Fruit fly (Drosophila melanogaster) whole organism, embryonic: ENCODE results near the gene Vm34Ca.
A peak's percentile ranks its signal among the peaks of the same experiment; 100 is the strongest.

ENCODE experiments used
- Aef1 ChIP-seq: fragments of 200-800 bp; sonication (Bioruptor generic); IDR thresholded peaks from 3 replicates; pipeline ENCODE4 v1.3.6; 2022; ENCODE audit warnings: missing biosample characterization, missing genetic modification characterization
- Atf-2 ChIP-seq: fragments of 200-800 bp; sonication (Bioruptor generic); optimal IDR thresholded peaks from 2 replicates; lab custom pipeline; 2016; ENCODE audit warnings: missing biosample characterization, missing genetic modification characterization
- BtbVII ChIP-seq: fragments of 200-800 bp; sonication (Bioruptor generic); optimal IDR thresholded peaks from 3 replicates; lab custom pipeline; 2017; ENCODE audit warnings: missing biosample characterization, mild to moderate bottlenecking, missing genetic modification characterization
- CG11093 ChIP-seq: fragments of 200-800 bp; sonication (Bioruptor generic); IDR thresholded peaks from 3 replicates; pipeline ENCODE4 v1.3.6; 2022; ENCODE audit warnings: missing biosample characterization, missing genetic modification characterization
- CG13123 ChIP-seq: fragments of 200-800 bp; sonication (Bioruptor generic); optimal IDR thresholded peaks from 2 replicates; lab custom pipeline; 2016; ENCODE audit warnings: missing biosample characterization, missing genetic modification characterization
- CG13287 ChIP-seq: fragments of 200-800 bp; sonication (Bioruptor generic); IDR thresholded peaks from 2 replicates; pipeline ENCODE4 v1.3.6; 2022; ENCODE audit warnings: missing biosample characterization, missing genetic modification characterization; ENCODE audit not compliant: partially characterized antibody
- CG14965 ChIP-seq: fragments of 200-800 bp; sonication (Bioruptor generic); optimal IDR thresholded peaks from 2 replicates; lab custom pipeline; 2016; ENCODE audit warnings: missing biosample characterization, missing genetic modification characterization, borderline replicate concordance
- CG18011 ChIP-seq: fragments of 200-800 bp; sonication (Bioruptor generic); optimal IDR thresholded peaks from 2 replicates; lab custom pipeline; 2017; ENCODE audit warnings: missing biosample characterization, missing genetic modification characterization, mild to moderate bottlenecking, moderate library complexity, missing genotype
- CG2678 ChIP-seq: fragments of 200-800 bp; sonication (Bioruptor generic); optimal IDR thresholded peaks from 3 replicates; lab custom pipeline; 2019; ENCODE audit warnings: missing biosample characterization, mild to moderate bottlenecking, missing genetic modification characterization, moderate library complexity
- CG3281 ChIP-seq: fragments of 200-800 bp; sonication (Bioruptor generic); optimal IDR thresholded peaks from 3 replicates; lab custom pipeline; 2017; ENCODE audit warnings: missing biosample characterization, mild to moderate bottlenecking, missing genetic modification characterization
- CG33213 ChIP-seq: fragments of 200-800 bp; sonication (Bioruptor generic); optimal IDR thresholded peaks from 3 replicates; lab custom pipeline; 2016; ENCODE audit warnings: missing biosample characterization, missing genetic modification characterization
- CG3838 ChIP-seq: fragments of 200-800 bp; sonication (Bioruptor generic); optimal IDR thresholded peaks from 3 replicates; lab custom pipeline; 2016; ENCODE audit warnings: missing biosample characterization, missing genetic modification characterization
- CG4360 ChIP-seq: fragments of 200-800 bp; sonication (Bioruptor generic); IDR thresholded peaks from 2 replicates; pipeline ENCODE4 v1.3.6; 2022; ENCODE audit warnings: missing biosample characterization, missing genetic modification characterization
- CG4730 ChIP-seq: fragments of 200-800 bp; sonication (Bioruptor generic); IDR thresholded peaks from 2 replicates; pipeline ENCODE4 v1.3.6; 2022; ENCODE audit warnings: missing biosample characterization, missing genetic modification characterization
- CG4854 ChIP-seq: fragments of 200-800 bp; sonication (Bioruptor generic); optimal IDR thresholded peaks from 2 replicates; lab custom pipeline; 2016; ENCODE audit warnings: missing biosample characterization, missing genetic modification characterization, inconsistent platforms
- CG6854 ChIP-seq: fragments of 200-800 bp; sonication (Bioruptor generic); optimal IDR thresholded peaks from 3 replicates; lab custom pipeline; 2017; ENCODE audit warnings: missing biosample characterization, mild to moderate bottlenecking, missing genetic modification characterization
- CG8478 ChIP-seq: fragments of >200 bp; optimal IDR thresholded peaks from 2 replicates; lab custom pipeline; 2018
- CG9932 ChIP-seq: fragments of 200-800 bp; sonication (Bioruptor generic); IDR thresholded peaks from 2 replicates; pipeline ENCODE4 v1.3.6; 2022; ENCODE audit warnings: missing biosample characterization, missing genetic modification characterization
- D19B ChIP-seq: fragments of 200-800 bp; sonication (Bioruptor generic); optimal IDR thresholded peaks from 2 replicates; lab custom pipeline; 2017; ENCODE audit warnings: missing biosample characterization, mild to moderate bottlenecking, missing genetic modification characterization
- Doc3 ChIP-seq: fragments of 200-800 bp; sonication (Bioruptor generic); IDR thresholded peaks from 3 replicates; pipeline ENCODE4 v1.3.6; 2022; ENCODE audit warnings: missing biosample characterization, missing genetic modification characterization; ENCODE audit not compliant: partially characterized antibody
- ERR ChIP-seq: fragments of 200-800 bp; sonication (Bioruptor generic); optimal IDR thresholded peaks from 2 replicates; lab custom pipeline; 2016; ENCODE audit warnings: missing biosample characterization, missing genetic modification characterization
- Fer1 ChIP-seq: fragments of 200-800 bp; sonication (Bioruptor generic); optimal IDR thresholded peaks from 2 replicates; lab custom pipeline; 2017; ENCODE audit warnings: missing biosample characterization, mild to moderate bottlenecking, missing genetic modification characterization
- Hr78 ChIP-seq, 2 experiments: fragments of 200-800 bp in 1 of 2; fragments of >200 bp in 1 of 2; sonication (Bioruptor generic) in 1 of 2; optimal IDR thresholded peaks; 2 replicates each; lab custom pipeline; 2017 to 2019; ENCODE audit warnings: missing biosample characterization in 2 of 2, missing genetic modification characterization in 2 of 2, mild to moderate bottlenecking in 1 of 2, moderate library complexity in 1 of 2
- Kr ChIP-seq: fragments of 200-800 bp; sonication (Bioruptor generic); optimal IDR thresholded peaks from 2 replicates; lab custom pipeline; 2017; ENCODE audit warnings: missing biosample characterization, mild to moderate bottlenecking, missing genetic modification characterization
- Lpt ChIP-seq: fragments of >200 bp; optimal IDR thresholded peaks from 2 replicates; lab custom pipeline; 2018; ENCODE audit warnings: missing biosample characterization, missing genetic modification characterization
- NC2α ChIP-seq: fragments of 200-800 bp; sonication (Bioruptor generic); optimal IDR thresholded peaks from 2 replicates; lab custom pipeline; 2016; ENCODE audit warnings: missing biosample characterization, missing genetic modification characterization
- NfI ChIP-seq: fragments of 200-800 bp; sonication (Bioruptor generic); optimal IDR thresholded peaks from 3 replicates; lab custom pipeline; 2018; ENCODE audit warnings: missing biosample characterization, mild to moderate bottlenecking, missing genetic modification characterization, moderate library complexity
- Optix ChIP-seq: fragments of 200-800 bp; sonication (Bioruptor generic); IDR thresholded peaks from 3 replicates; pipeline ENCODE4 v1.3.6; 2022; ENCODE audit warnings: missing biosample characterization, missing genetic modification characterization
- Six4 ChIP-seq: fragments of 200-800 bp; sonication (Bioruptor generic); optimal IDR thresholded peaks from 2 replicates; lab custom pipeline; 2016; ENCODE audit warnings: missing biosample characterization, missing genetic modification characterization
- Taf1 ChIP-seq: fragments of 200-800 bp; sonication (Bioruptor generic); IDR thresholded peaks from 2 replicates; pipeline ENCODE4 v1.3.6; 2022; ENCODE audit warnings: missing biosample characterization, missing genetic modification characterization
- YL-1 ChIP-seq: fragments of 200-800 bp; sonication (Bioruptor generic); optimal IDR thresholded peaks from 3 replicates; lab custom pipeline; 2017; ENCODE audit warnings: missing biosample characterization, mild to moderate bottlenecking, missing genetic modification characterization
- abd-A ChIP-seq: fragments of 200-800 bp; sonication (Bioruptor generic); optimal IDR thresholded peaks from 3 replicates; lab custom pipeline; 2019; ENCODE audit warnings: missing biosample characterization, mild to moderate bottlenecking, missing genetic modification characterization, moderate library complexity
- ato ChIP-seq: fragments of 200-800 bp; sonication (Bioruptor generic); IDR thresholded peaks from 2 replicates; pipeline ENCODE4 v1.3.6; 2022; ENCODE audit warnings: missing biosample characterization, missing genetic modification characterization; ENCODE audit not compliant: partially characterized antibody
- btn ChIP-seq: fragments of 200-800 bp; sonication (Bioruptor generic); optimal IDR thresholded peaks from 2 replicates; lab custom pipeline; 2016; ENCODE audit warnings: missing biosample characterization, missing genetic modification characterization
- chinmo ChIP-seq: fragments of 200-800 bp; sonication (Bioruptor generic); IDR thresholded peaks from 4 replicates; pipeline ENCODE4 v1.3.6; 2022; ENCODE audit warnings: missing biosample characterization, missing genetic modification characterization; ENCODE audit not compliant: partially characterized antibody
- crol ChIP-seq: fragments of 200-800 bp; sonication (Bioruptor generic); IDR thresholded peaks from 2 replicates; pipeline ENCODE4 v1.3.6; 2022; ENCODE audit warnings: missing biosample characterization, missing genetic modification characterization
- dm ChIP-seq: fragments of 200-800 bp; sonication (Bioruptor generic); optimal IDR thresholded peaks from 3 replicates; lab custom pipeline; 2016; ENCODE audit warnings: missing biosample characterization, missing genetic modification characterization
- dysf ChIP-seq: fragments of 200-800 bp; sonication (Bioruptor generic); IDR thresholded peaks from 3 replicates; pipeline ENCODE4 v1.3.6; 2022; ENCODE audit warnings: missing biosample characterization, missing genetic modification characterization
- exex ChIP-seq: fragments of 200-800 bp; sonication (Bioruptor generic); optimal IDR thresholded peaks from 4 replicates; lab custom pipeline; 2018; ENCODE audit warnings: missing biosample characterization, mild to moderate bottlenecking, missing genetic modification characterization, moderate library complexity
- gro ChIP-seq: fragments of 200-800 bp; sonication (Bioruptor generic); optimal IDR thresholded peaks from 2 replicates; lab custom pipeline; 2016; ENCODE audit warnings: missing biosample characterization, missing genetic modification characterization
- lilli ChIP-seq: fragments of 200-800 bp; sonication (Bioruptor generic); optimal IDR thresholded peaks from 3 replicates; lab custom pipeline; 2016; ENCODE audit warnings: missing biosample characterization, missing genetic modification characterization
- luna ChIP-seq: fragments of 200-800 bp; sonication (Bioruptor generic); optimal IDR thresholded peaks from 2 replicates; lab custom pipeline; 2016; ENCODE audit warnings: missing biosample characterization, missing genetic modification characterization
- nau ChIP-seq: fragments of 200-800 bp; sonication (Bioruptor generic); optimal IDR thresholded peaks from 3 replicates; lab custom pipeline; 2017; ENCODE audit warnings: missing biosample characterization, mild to moderate bottlenecking, missing genetic modification characterization, missing genetic modification reagents
- nerfin-2 ChIP-seq: fragments of 200-800 bp; sonication (Bioruptor generic); IDR thresholded peaks from 2 replicates; pipeline ENCODE4 v1.3.6; 2022; ENCODE audit warnings: missing biosample characterization, missing genetic modification characterization; ENCODE audit not compliant: partially characterized antibody
- nom ChIP-seq: fragments of 200-800 bp; sonication (Bioruptor generic); optimal IDR thresholded peaks from 2 replicates; lab custom pipeline; 2017; ENCODE audit warnings: missing biosample characterization, missing genetic modification characterization, mild to moderate bottlenecking, moderate library complexity, missing genetic modification reagents
- pum ChIP-seq: fragments of 200-800 bp; sonication (Bioruptor generic); optimal IDR thresholded peaks from 2 replicates; lab custom pipeline; 2016; ENCODE audit warnings: missing biosample characterization, missing genetic modification characterization
- sim ChIP-seq: fragments of 200-800 bp; sonication (Bioruptor generic); IDR thresholded peaks from 2 replicates; pipeline ENCODE4 v1.3.6; 2022; ENCODE audit warnings: missing biosample characterization, missing genetic modification characterization
- tap ChIP-seq: fragments of 200-800 bp; optimal IDR thresholded peaks from 3 replicates; lab custom pipeline; 2019; ENCODE audit warnings: missing biosample characterization, mild to moderate bottlenecking, missing genetic modification characterization, moderate library complexity
- usp ChIP-seq: fragments of >200 bp; optimal IDR thresholded peaks from 2 replicates; lab custom pipeline; 2017; ENCODE audit warnings: missing biosample characterization, missing genetic modification characterization
- wor ChIP-seq: fragments of 200-800 bp; sonication (Bioruptor generic); IDR thresholded peaks from 2 replicates; pipeline ENCODE4 v1.3.6; 2022; ENCODE audit warnings: missing biosample characterization, missing genetic modification characterization
- zf30C ChIP-seq: fragments of 200-800 bp; sonication (Bioruptor generic); optimal IDR thresholded peaks from 3 replicates; lab custom pipeline; 2018; ENCODE audit warnings: missing biosample characterization, mild to moderate bottlenecking, missing genetic modification characterization

Vm34Ca gene

dm6 chr2L:13387255-13387654 is 24.2 kb downstream of the Vm34Ca start, which contains the start of the genes Ing5 and CG7099 (continued):
- TF ChIP-seq CG33213 (GFP tag; lab: Kevin White, UChicago) (peak; percentile 81), exex (peak; percentile 97), Atf-2 (GFP tag; lab: Kevin White, UChicago) (peak; percentile 83), pum (GFP tag; lab: Kevin White, UChicago) (peak; percentile 89), Six4 (GFP tag; lab: Kevin White, UChicago) (peak; percentile 93), Aef1 (peak; percentile 98), Doc3 (0 out of 3 replicates have a peak, but pooled peaks have one; percentile 49), tap (tag; lab: Kevin White, UChicago) (peak; percentile 93), CG11093 (GFP tag; lab: Robert Waterston, UW) (peak; percentile 95), Fer1 (GFP tag; lab: Kevin White, UChicago) (peak; percentile 94), lilli (peak; percentile 98), gro (GFP tag; lab: Kevin White, UChicago) (peak; percentile 91), usp (GFP tag; lab: Kevin White, UChicago) (no peak), CG4854 (GFP tag; lab: Kevin White, UChicago) (peak; percentile 96), CG13123 (GFP tag; lab: Kevin White, UChicago) (peak; percentile 95), luna (GFP tag; lab: Kevin White, UChicago) (peak; percentile 54), Optix (peak; percentile 86; the same call in 2 of the 3 replicates), crol (GFP tag; lab: Robert Waterston, UW) (peak; percentile 55), Kr (GFP tag; lab: Kevin White, UChicago) (no peak), NC2α (GFP tag; lab: Kevin White, UChicago) (peak; percentile 70), CG18011 (peak; percentile 87), nerfin-2 (GFP tag; lab: Robert Waterston, UW) (peak; percentile 71), CG4360 (peak; percentile 79), D19B (GFP tag; lab: Kevin White, UChicago) (peak; percentile 83), CG3281 (GFP tag; lab: Kevin White, UChicago) (peak; percentile 95), CG9932 (GFP tag; lab: Robert Waterston, UW) (peak; percentile 99), CG4730 (GFP tag; lab: Robert Waterston, UW) (peak; percentile 97), CG13287 (GFP tag; lab: Robert Waterston, UW) (peak; percentile 83), dysf (GFP tag; lab: Robert Waterston, UW) (peak; percentile 96), Taf1 (GFP tag; lab: Robert Waterston, UW) (peak; percentile 94), btn (peak; percentile 61), nau (GFP tag; lab: Kevin White, UChicago) (no peak), NfI (GFP tag; lab: Kevin White, UChicago) (peak; percentile 97), CG8478 (lab: Kevin White, UChicago) (no peak), nom (GFP tag; lab: Kevin White, UChicago) (peak; percentile 82), ERR (GFP tag; lab: Kevin White, UChicago) (peak; percentile 78), CG14965 (GFP tag; lab: Kevin White, UChicago) (no peak), sim (GFP tag; lab: Robert Waterston, UW) (peak; percentile 82; the same call in 1 of the 2 replicates), CG3838 (peak; percentile 87), zf30C (GFP tag; lab: Kevin White, UChicago) (no peak), Hr78 (GFP tag; optimal IDR thresholded peaks at IDR 0.05; lab: Kevin White, UChicago) (no peak), CG2678 (tag; lab: Kevin White, UChicago) (peak; percentile 96), dm (GFP tag; lab: Kevin White, UChicago) (peak; percentile 62), wor (peak; percentile 93), Lpt (GFP tag; lab: Kevin White, UChicago) (no peak), chinmo (GFP tag; lab: Robert Waterston, UW) (no peak), abd-A (tag; lab: Kevin White, UChicago) (no peak), YL-1 (GFP tag; lab: Kevin White, UChicago) (peak; percentile 92), CG6854 (GFP tag; lab: Kevin White, UChicago) (peak; percentile 73), BtbVII (GFP tag; lab: Kevin White, UChicago) (peak; percentile 89), ato (GFP tag; lab: Robert Waterston, UW) (0 out of 2 replicates have a peak, but pooled peaks have one; percentile 23)
